Fruit fly (Drosophila melanogaster): ENCODE results near the gene Hsp110.

DNA sequence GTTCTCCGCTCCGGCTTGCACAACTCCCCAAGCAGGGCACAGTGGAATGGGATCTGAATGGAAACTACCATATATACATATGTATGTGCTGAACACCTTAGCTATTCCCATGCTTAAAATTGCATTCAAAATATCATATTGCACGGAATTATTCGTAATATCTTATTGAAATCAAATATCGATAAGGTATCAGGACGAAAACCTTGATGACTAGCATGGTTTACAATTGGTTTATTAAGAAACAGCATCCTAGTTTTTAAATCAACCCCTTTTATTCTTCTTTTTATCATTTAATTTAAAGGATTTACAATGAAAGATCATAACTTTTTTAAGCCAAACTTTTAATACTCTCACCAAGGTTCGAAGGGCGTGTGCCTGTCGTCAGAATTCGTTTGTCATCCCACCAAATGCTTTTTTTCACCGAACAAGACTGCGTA is 18.5 kb downstream of the Hsp110 start:
- TF ChIP-seq fru (GFP tag; optimal IDR thresholded peaks at IDR 0.05) (peak; percentile 64), GATAd (GFP tag; optimal IDR thresholded peaks at IDR 0.05) (no peak), sv (GFP tag; optimal IDR thresholded peaks at IDR 0.05) (no peak), usp (GFP tag; optimal IDR thresholded peaks at IDR 0.05) (no peak), Sp1 (GFP tag; optimal IDR thresholded peaks at IDR 0.05) (peak; percentile 64), psq (GFP tag; optimal IDR thresholded peaks at IDR 0.05) (peak; percentile 60), Hr78 (GFP tag; optimal IDR thresholded peaks at IDR 0.05) (no peak), brk (GFP tag; optimal IDR thresholded peaks at IDR 0.05) (no peak)

All from whole organism, wandering third instar larva.